Fruit fly (Drosophila melanogaster): Measurements from ENCODE around the gene wcy.

- TF ChIP-seq CG15710 (tag; optimal IDR thresholded peaks at IDR 0.05) (no peak), rn (GFP tag; IDR thresholded peaks at IDR 0.05) (no peak), EcR (GFP tag; optimal IDR thresholded peaks at IDR 0.05) (no peak), D1 (tag; optimal IDR thresholded peaks at IDR 0.05) (no peak), CG32121 (GFP tag; IDR thresholded peaks at IDR 0.05) (no peak), Pif1B (GFP tag; optimal IDR thresholded peaks at IDR 0.05) (no peak)
These were observed 16.3 kb upstream of the wcy start for dm6 chrX:17093900-17094446.

Data from whole organism, pupa.